Worm (Caenorhabditis elegans) whole organism, L1 larva: ENCODE data around the gene clec-168.
A peak's percentile ranks its signal among the peaks of the same experiment; 100 is the strongest.

Experiments used
- C04F5.9 ChIP-seq: sonication (generic microtip); optimal IDR thresholded peaks from 2 replicates; lab custom pipeline; 2016; ENCODE audit warnings: missing genetic modification characterization, missing compliant biosample characterization
- C34B4.2 ChIP-seq: sonication (generic microtip); optimal IDR thresholded peaks from 2 replicates; lab custom pipeline; 2017; ENCODE audit warnings: mild to moderate bottlenecking, missing genetic modification characterization, missing compliant biosample characterization
- F16B12.6 ChIP-seq: fragments of 150-350 bp; optimal IDR thresholded peaks from 2 replicates; lab custom pipeline; 2014; ENCODE audit warnings: missing biosample characterization, missing genetic modification characterization
- Y116A8C.19 ChIP-seq: sonication (generic microtip); optimal IDR thresholded peaks from 2 replicates; lab custom pipeline; 2016; ENCODE audit warnings: missing compliant biosample characterization, missing genetic modification characterization, borderline replicate concordance
- aha-1 ChIP-seq: fragments of 150-350 bp; optimal IDR thresholded peaks from 2 replicates; lab custom pipeline; 2014; ENCODE audit warnings: missing biosample characterization, missing genetic modification characterization
- alr-1 ChIP-seq: fragments of 200-800 bp; sonication (Bioruptor generic); optimal IDR thresholded peaks from 2 replicates; lab custom pipeline; 2018; ENCODE audit warnings: borderline replicate concordance, mild to moderate bottlenecking, missing genetic modification characterization, missing compliant biosample characterization
- ama-1 ChIP-seq: fragments of 150-350 bp; optimal IDR thresholded peaks from 2 replicates; lab custom pipeline; 2014
- ceh-8 ChIP-seq: fragments of 200-800 bp; sonication (Bioruptor generic); optimal IDR thresholded peaks from 2 replicates; lab custom pipeline; 2018; ENCODE audit warnings: mild to moderate bottlenecking, missing genetic modification characterization, moderate library complexity, missing compliant biosample characterization
- ceh-82 ChIP-seq, 3 experiments: fragments of 150-350 bp in 1 of 3; sonication (generic microtip) in 2 of 3; optimal IDR thresholded peaks; 2 replicates each; lab custom pipeline; 2014 to 2017; ENCODE audit warnings: missing biosample characterization in 3 of 3, missing genetic modification characterization in 3 of 3
- efl-1 ChIP-seq, 4 experiments: fragments of 150-350 bp; optimal IDR thresholded peaks in 3 of 4; peaks in 1 of 4; 1 replicate in 1 of 4; 2 replicates in 3 of 4; lab custom pipeline; 2014; ENCODE audit warnings: missing biosample characterization in 2 of 4, missing genetic modification characterization in 2 of 4, missing genetic modification reagents in 2 of 4
- efl-3 ChIP-seq: fragments of 200-800 bp; sonication (Bioruptor generic); optimal IDR thresholded peaks from 2 replicates; lab custom pipeline; 2018; ENCODE audit warnings: mild to moderate bottlenecking, missing genetic modification characterization, missing compliant biosample characterization
- elt-2 ChIP-seq: sonication (generic microtip); optimal IDR thresholded peaks from 2 replicates; lab custom pipeline; 2016; ENCODE audit warnings: missing genetic modification characterization, mild to moderate bottlenecking, inconsistent platforms, missing compliant biosample characterization, missing genetic modification reagents
- elt-3 ChIP-seq, 6 experiments: fragments of 150-350 bp in 1 of 6; sonication (generic microtip); optimal IDR thresholded peaks; 2 replicates each; lab custom pipeline; 2017 to 2018; ENCODE audit warnings: missing biosample characterization in 6 of 6, missing genetic modification characterization in 6 of 6, inconsistent platforms in 1 of 6
- fkh-10 ChIP-seq: sonication (generic microtip); optimal IDR thresholded peaks from 2 replicates; lab custom pipeline; 2017; ENCODE audit warnings: missing biosample characterization, missing genetic modification reagents, missing genetic modification characterization
- fos-1 ChIP-seq: fragments of 150-350 bp; optimal IDR thresholded peaks from 2 replicates; lab custom pipeline; 2014; ENCODE audit warnings: missing biosample characterization, missing genetic modification characterization
- hlh-17 ChIP-seq: fragments of 200-800 bp; sonication (Bioruptor generic); optimal IDR thresholded peaks from 2 replicates; lab custom pipeline; 2018; ENCODE audit warnings: missing genetic modification characterization, mild to moderate bottlenecking, missing compliant biosample characterization, moderate library complexity, borderline replicate concordance
- isw-1 ChIP-seq: fragments of 200-800 bp; sonication (Bioruptor generic); IDR thresholded peaks from 2 replicates; pipeline ENCODE4 v1.3.6; 2022; ENCODE audit warnings: missing genetic modification characterization, missing compliant biosample characterization
- jun-1 ChIP-seq: fragments of 150-350 bp; optimal IDR thresholded peaks from 2 replicates; lab custom pipeline; 2014; ENCODE audit warnings: missing biosample characterization, missing genetic modification reagents, missing genetic modification characterization
- lin-13 ChIP-seq: fragments of 150-350 bp; optimal IDR thresholded peaks from 2 replicates; lab custom pipeline; 2014; ENCODE audit warnings: missing biosample characterization, missing genetic modification reagents, missing genetic modification characterization
- lin-15B ChIP-seq: fragments of 150-350 bp; sonication (generic microtip); optimal IDR thresholded peaks from 3 replicates; lab custom pipeline; 2014; ENCODE audit warnings: missing biosample characterization, missing genetic modification characterization
- lin-35 ChIP-seq, 2 experiments: fragments of 150-350 bp; optimal IDR thresholded peaks; 2 replicates each; lab custom pipeline; 2014; ENCODE audit warnings: missing biosample characterization in 2 of 2, missing genetic modification characterization in 2 of 2, missing genetic modification reagents in 2 of 2
- mdl-1 ChIP-seq, 2 experiments: fragments of 150-350 bp; optimal IDR thresholded peaks; 2 replicates each; lab custom pipeline; 2014 to 2017; ENCODE audit warnings: missing biosample characterization in 2 of 2, missing genetic modification characterization in 2 of 2, inconsistent platforms in 1 of 2
- mef-2 ChIP-seq: fragments of 150-350 bp; optimal IDR thresholded peaks from 2 replicates; lab custom pipeline; 2014; ENCODE audit warnings: missing biosample characterization, missing genetic modification characterization
- nhr-11 ChIP-seq: fragments of 150-350 bp; optimal IDR thresholded peaks from 2 replicates; lab custom pipeline; 2014; ENCODE audit warnings: missing biosample characterization, missing genetic modification characterization
- nhr-20 ChIP-seq: sonication (generic microtip); optimal IDR thresholded peaks from 2 replicates; lab custom pipeline; 2016; ENCODE audit warnings: mild to moderate bottlenecking, missing genetic modification characterization, missing compliant biosample characterization
- nhr-76 ChIP-seq: sonication (generic microtip); optimal IDR thresholded peaks from 2 replicates; lab custom pipeline; 2017; ENCODE audit warnings: missing biosample characterization, missing genetic modification characterization
- nhr-84 ChIP-seq: sonication (generic microtip); optimal IDR thresholded peaks from 2 replicates; lab custom pipeline; 2017; ENCODE audit warnings: missing biosample characterization, missing genetic modification characterization
- nhr-85 ChIP-seq: sonication (generic microtip); peaks from one replicate; lab custom pipeline; 2016; ENCODE audit warnings: missing genetic modification characterization, inconsistent platforms, missing compliant biosample characterization
- nhr-90 ChIP-seq: sonication (generic microtip); optimal IDR thresholded peaks from 2 replicates; lab custom pipeline; 2016; ENCODE audit warnings: mild to moderate bottlenecking, missing genetic modification characterization, missing compliant biosample characterization; ENCODE audit not compliant: poor library complexity
- pag-3 ChIP-seq: sonication (generic microtip); optimal IDR thresholded peaks from 2 replicates; lab custom pipeline; 2017; ENCODE audit warnings: missing genetic modification characterization, mild to moderate bottlenecking, missing compliant biosample characterization, antibody characterized with exemption, borderline replicate concordance; ENCODE audit not compliant: insufficient read depth
- pqm-1 ChIP-seq: sonication (generic microtip); optimal IDR thresholded peaks from 3 replicates; lab custom pipeline; 2017; ENCODE audit warnings: missing biosample characterization, missing genetic modification characterization
- rnt-1 ChIP-seq: sonication (generic microtip); optimal IDR thresholded peaks from 2 replicates; lab custom pipeline; 2016; ENCODE audit warnings: mild to moderate bottlenecking, missing genetic modification characterization, moderate library complexity, missing compliant biosample characterization
- skn-1 ChIP-seq: fragments of 150-350 bp; optimal IDR thresholded peaks from 2 replicates; lab custom pipeline; 2014; ENCODE audit warnings: missing biosample characterization, missing genetic modification characterization
- snpc-4 ChIP-seq: fragments of 150-350 bp; optimal IDR thresholded peaks from 2 replicates; lab custom pipeline; 2014; ENCODE audit warnings: missing biosample characterization, missing genetic modification characterization
- snu-23 ChIP-seq: sonication (generic microtip); optimal IDR thresholded peaks from 2 replicates; lab custom pipeline; 2016; ENCODE audit warnings: missing genetic modification characterization, missing compliant biosample characterization
- sox-4 ChIP-seq: sonication (generic microtip); optimal IDR thresholded peaks from 2 replicates; lab custom pipeline; 2016; ENCODE audit warnings: missing genetic modification characterization, missing compliant biosample characterization
- unc-130 ChIP-seq: fragments of 150-350 bp; optimal IDR thresholded peaks from 2 replicates; lab custom pipeline; 2017; ENCODE audit warnings: missing biosample characterization, missing genetic modification characterization, inconsistent platforms
- unc-62 ChIP-seq: fragments of 150-350 bp; optimal IDR thresholded peaks from 2 replicates; lab custom pipeline; 2014; ENCODE audit warnings: missing biosample characterization, missing genetic modification reagents, missing genetic modification characterization
- unc-86 ChIP-seq: sonication (generic microtip); optimal IDR thresholded peaks from 2 replicates; lab custom pipeline; 2016; ENCODE audit warnings: missing genetic modification characterization, missing compliant biosample characterization
- unc-98 ChIP-seq: fragments of 200-800 bp; sonication (Bioruptor generic); IDR thresholded peaks from 2 replicates; pipeline ENCODE4 v1.3.6; 2022; ENCODE audit warnings: missing genetic modification characterization, missing compliant biosample characterization
- vab-15 ChIP-seq: sonication (generic microtip); optimal IDR thresholded peaks from 2 replicates; lab custom pipeline; 2017; ENCODE audit warnings: missing genotype, mild to moderate bottlenecking, missing genetic modification characterization, missing compliant biosample characterization
- xbp-1 ChIP-seq: sonication (generic microtip); optimal IDR thresholded peaks from 2 replicates; lab custom pipeline; 2016; ENCODE audit warnings: missing genetic modification characterization, missing compliant biosample characterization
- zip-4 ChIP-seq: fragments of 200-800 bp; sonication (Bioruptor generic); optimal IDR thresholded peaks from 2 replicates; lab custom pipeline; 2018; ENCODE audit warnings: mild to moderate bottlenecking, missing genetic modification characterization, moderate library complexity, missing compliant biosample characterization
- ztf-11 ChIP-seq, 2 experiments: sonication (generic microtip); optimal IDR thresholded peaks; 2 replicates each; lab custom pipeline; 2016 to 2017; ENCODE audit warnings: missing genetic modification characterization in 2 of 2, missing biosample characterization in 1 of 2, missing compliant biosample characterization in 1 of 2

Gene clec-168

ce11 chrIV:1264928-1265327 lies 8.2 kb downstream of the clec-168 start, which contains the start of gene F38A1.13:
Gene F38A1.13, plus strand, starts transcription at chrIV:1265228.
- TF ChIP-seq lin-35 (GFP tag; optimal IDR thresholded peaks at IDR 0.05; lab: Kevin White, UChicago) (no peak), hlh-17 (GFP tag; lab: Kevin White, UChicago) (no peak), lin-13 (GFP tag; lab: Kevin White, UChicago) (no peak), nhr-11 (no peak), jun-1 (tag; lab: Kevin White, UChicago) (no peak), ceh-82 (tag; optimal IDR thresholded peaks at IDR 0.05; lab: Kevin White, UChicago) (no peak), Y116A8C.19 (tag; lab: Kevin White, UChicago) (no peak), mdl-1 (tag; optimal IDR thresholded peaks at IDR 0.05; lab: Kevin White, UChicago) (no peak), snu-23 (GFP tag; lab: Kevin White, UChicago) (no peak), nhr-85 (tag; lab: Kevin White, UChicago) (no peak), fkh-10 (GFP tag; lab: Kevin White, UChicago) (no peak), C34B4.2 (tag; lab: Kevin White, UChicago) (no peak)

- TF ChIP-seq aha-1, result no peak
- peak; percentile 87 for TF ChIP-seq pqm-1 (tag; lab: Kevin White, UChicago)
- TF ChIP-seq elt-2 (tag; lab: Kevin White, UChicago), result peak; percentile 96
- TF ChIP-seq jun-1 (tag; lab: Kevin White, UChicago), result peak; percentile 52
- peak in 1 of 2 experiments; percentile 9 for TF ChIP-seq lin-35 (GFP tag; optimal IDR thresholded peaks at IDR 0.05; lab: Kevin White, UChicago)
- TF ChIP-seq rnt-1 (tag; lab: Kevin White, UChicago), result no peak
Observed at ce11 chrIV:1266138-1266537, 9.4 kb downstream of the clec-168 start.

ce11 chrIV:1266724-1267123 lies 10.0 kb downstream of the clec-168 start, which contains the start of gene clec-170:
Gene clec-170, plus strand, starts transcription at chrIV:1266866.
- TF ChIP-seq mdl-1 (tag; optimal IDR thresholded peaks at IDR 0.05; lab: Kevin White, UChicago), result no peak
- no peak for TF ChIP-seq jun-1 (tag; lab: Kevin White, UChicago)
- no peak for TF ChIP-seq efl-1 (optimal IDR thresholded peaks at IDR 0.05; lab: Kevin White, UChicago)
- TF ChIP-seq efl-1 (GFP tag; optimal IDR thresholded peaks at IDR 0.05 in 1 of 2; lab: Kevin White, UChicago), result no peak
- TF ChIP-seq isw-1 (GFP tag; lab: Robert Waterston, UW), result no peak
- TF ChIP-seq unc-86, result no peak
- TF ChIP-seq C04F5.9 (tag; lab: Kevin White, UChicago), result no peak
- no peak for TF ChIP-seq Y116A8C.19 (tag; lab: Kevin White, UChicago)
- no peak for TF ChIP-seq ceh-8 (GFP tag; lab: Kevin White, UChicago)
- no peak for TF ChIP-seq ama-1
- no peak for TF ChIP-seq snpc-4 (tag; lab: Kevin White, UChicago)
- no peak for TF ChIP-seq efl-3 (GFP tag; lab: Kevin White, UChicago)

- TF ChIP-seq rnt-1 (tag; lab: Kevin White, UChicago) (peak; percentile 74), vab-15 (tag; lab: Kevin White, UChicago) (no peak), mef-2 (no peak), fos-1 (no peak), nhr-84 (tag; lab: Kevin White, UChicago) (no peak), pag-3 (tag; lab: Kevin White, UChicago) (no peak), nhr-20 (tag; lab: Kevin White, UChicago) (peak; percentile 63), mdl-1 (tag; optimal IDR thresholded peaks at IDR 0.05; lab: Kevin White, UChicago) (peak; percentile 89 to 98), unc-86 (peak; percentile 77), ama-1 (peak; percentile 24), unc-62 (GFP tag; lab: Kevin White, UChicago) (no peak), xbp-1 (tag; lab: Kevin White, UChicago) (peak; percentile 59), snpc-4 (tag; lab: Kevin White, UChicago) (peak; percentile 43), sox-4 (tag; lab: Kevin White, UChicago) (no peak), nhr-90 (tag; lab: Kevin White, UChicago) (peak; percentile 4), nhr-76 (no peak), skn-1 (tag; lab: Kevin White, UChicago) (peak; percentile 76), elt-3 (tag; optimal IDR thresholded peaks at IDR 0.05; lab: Kevin White, UChicago) (peak in 1 of 6 experiments; percentile 59), F16B12.6 (tag; lab: Kevin White, UChicago) (peak; percentile 14), aha-1 (no peak), ceh-8 (GFP tag; lab: Kevin White, UChicago) (no peak), unc-98 (no peak), zip-4 (GFP tag; lab: Kevin White, UChicago) (peak; percentile 30), C34B4.2 (tag; lab: Kevin White, UChicago) (no peak), lin-15B (tag; lab: Kevin White, UChicago) (peak; percentile 77), alr-1 (tag; lab: Kevin White, UChicago) (no peak), unc-130 (tag; lab: Kevin White, UChicago) (no peak), ztf-11 (tag; optimal IDR thresholded peaks at IDR 0.05; lab: Kevin White, UChicago) (peak in 1 of 2 experiments; percentile 24), nhr-11 (peak; percentile 39)
Observed at ce11 chrIV:1274583-1274982, 17.8 kb downstream of the clec-168 start, which contains the start of gene C09E9.1. Gene C09E9.1, plus strand, starts transcription at chrIV:1274868.
